Fruit fly (Drosophila melanogaster) whole organism, embryonic: Measurements from ENCODE around the gene Cdc27.
A peak's percentile ranks its signal among the peaks of the same experiment; 100 is the strongest.

ENCODE experiments used
- Adf1 ChIP-seq: fragments of 200-800 bp; sonication (Bioruptor generic); IDR thresholded peaks from 2 replicates; pipeline ENCODE4 v1.3.6; 2022; ENCODE audit warnings: missing biosample characterization, missing genetic modification characterization
- Atf6 ChIP-seq: fragments of 200-800 bp; sonication (Bioruptor generic); IDR thresholded peaks from 2 replicates; pipeline ENCODE4 v1.3.6; 2022; ENCODE audit warnings: missing biosample characterization, missing genetic modification characterization
- CG11247 ChIP-seq: fragments of 200-800 bp; sonication (Bioruptor generic); IDR thresholded peaks from 2 replicates; pipeline ENCODE4 v1.3.6; 2022; ENCODE audit warnings: missing biosample characterization, missing genetic modification characterization
- CG11695 ChIP-seq: fragments of 200-800 bp; sonication (Bioruptor generic); IDR thresholded peaks from 3 replicates; pipeline ENCODE4 v1.3.6; 2022; ENCODE audit warnings: missing biosample characterization, missing genetic modification characterization
- CG15601 ChIP-seq: fragments of 200-800 bp; sonication (Bioruptor generic); optimal IDR thresholded peaks from 3 replicates; lab custom pipeline; 2019; ENCODE audit warnings: missing biosample characterization, mild to moderate bottlenecking, missing genetic modification characterization, moderate library complexity
- CG15696 ChIP-seq: fragments of 200-800 bp; sonication (Bioruptor generic); optimal IDR thresholded peaks from 2 replicates; lab custom pipeline; 2019; ENCODE audit warnings: missing biosample characterization, mild to moderate bottlenecking, missing genetic modification characterization, moderate library complexity
- CG17829 ChIP-seq: fragments of 200-800 bp; optimal IDR thresholded peaks from 2 replicates; lab custom pipeline; 2019; ENCODE audit warnings: missing biosample characterization, mild to moderate bottlenecking, missing genetic modification characterization, moderate library complexity
- CG30403 ChIP-seq: fragments of 200-800 bp; sonication (Bioruptor generic); optimal IDR thresholded peaks from 3 replicates; lab custom pipeline; 2016; ENCODE audit warnings: missing biosample characterization, missing genetic modification characterization
- CG3281 ChIP-seq: fragments of 200-800 bp; sonication (Bioruptor generic); optimal IDR thresholded peaks from 3 replicates; lab custom pipeline; 2017; ENCODE audit warnings: missing biosample characterization, mild to moderate bottlenecking, missing genetic modification characterization
- CG3407 ChIP-seq: fragments of 200-800 bp; sonication (Bioruptor generic); optimal IDR thresholded peaks from 2 replicates; lab custom pipeline; 2018; ENCODE audit warnings: missing biosample characterization, mild to moderate bottlenecking, missing genetic modification characterization
- CG4424 ChIP-seq: fragments of 200-800 bp; sonication (Bioruptor generic); optimal IDR thresholded peaks from 3 replicates; lab custom pipeline; 2016; ENCODE audit warnings: missing biosample characterization, missing genetic modification characterization
- CG4707 ChIP-seq: fragments of 200-800 bp; sonication (Bioruptor generic); optimal IDR thresholded peaks from 2 replicates; lab custom pipeline; 2018; ENCODE audit warnings: missing biosample characterization, mild to moderate bottlenecking, missing genetic modification characterization, moderate library complexity
- CG6813 ChIP-seq: fragments of 200-800 bp; sonication (Bioruptor generic); optimal IDR thresholded peaks from 2 replicates; lab custom pipeline; 2017; ENCODE audit warnings: missing biosample characterization, missing genetic modification characterization, mild to moderate bottlenecking, moderate library complexity, missing genetic modification reagents
- CG7271 ChIP-seq: fragments of 200-800 bp; sonication (Bioruptor generic); optimal IDR thresholded peaks from 2 replicates; lab custom pipeline; 2018; ENCODE audit warnings: missing biosample characterization, mild to moderate bottlenecking, missing genetic modification characterization, moderate library complexity
- CG8281 ChIP-seq: fragments of 200-800 bp; sonication (Bioruptor generic); optimal IDR thresholded peaks from 2 replicates; lab custom pipeline; 2018; ENCODE audit warnings: missing biosample characterization, mild to moderate bottlenecking, missing genetic modification characterization, moderate library complexity
- CG8290 ChIP-seq, 3 experiments: fragments of 200-800 bp; sonication (Bioruptor generic); optimal IDR thresholded peaks; 2 replicates each; lab custom pipeline; 2016 to 2019; ENCODE audit warnings: missing biosample characterization in 3 of 3, missing genetic modification characterization in 3 of 3, mild to moderate bottlenecking in 2 of 3, moderate library complexity in 1 of 3
- CG9609 ChIP-seq: fragments of 200-800 bp; sonication (Bioruptor generic); optimal IDR thresholded peaks from 3 replicates; lab custom pipeline; 2016; ENCODE audit warnings: missing biosample characterization, missing genetic modification characterization
- CG9727 ChIP-seq: fragments of 200-800 bp; sonication (Bioruptor generic); optimal IDR thresholded peaks from 3 replicates; lab custom pipeline; 2017; ENCODE audit warnings: missing biosample characterization, mild to moderate bottlenecking, missing genetic modification characterization
- CG9932 ChIP-seq: fragments of 200-800 bp; sonication (Bioruptor generic); IDR thresholded peaks from 2 replicates; pipeline ENCODE4 v1.3.6; 2022; ENCODE audit warnings: missing biosample characterization, missing genetic modification characterization
- CrebB ChIP-seq: fragments of 200-800 bp; sonication (Bioruptor generic); optimal IDR thresholded peaks from 3 replicates; lab custom pipeline; 2018; ENCODE audit warnings: missing biosample characterization, mild to moderate bottlenecking, missing genetic modification characterization
- D ChIP-seq, 2 experiments: fragments of 200-800 bp in 1 of 2; fragments of >200 bp in 1 of 2; sonication (Bioruptor generic) in 1 of 2; optimal IDR thresholded peaks; 2 replicates in 1 of 2; 3 replicates in 1 of 2; lab custom pipeline; 2017; ENCODE audit warnings: mild to moderate bottlenecking in 1 of 2, missing biosample characterization in 1 of 2, missing genetic modification characterization in 1 of 2, missing genetic modification reagents in 1 of 2
- Dll ChIP-seq: fragments of 200-800 bp; sonication (Bioruptor generic); IDR thresholded peaks from 4 replicates; pipeline ENCODE4 v1.3.6; 2022; ENCODE audit warnings: missing biosample characterization, missing genetic modification characterization; ENCODE audit not compliant: partially characterized antibody
- Doc2 ChIP-seq: fragments of 200-800 bp; sonication (Bioruptor generic); IDR thresholded peaks from 2 replicates; pipeline ENCODE4 v1.3.6; 2022; ENCODE audit warnings: missing biosample characterization, missing genetic modification characterization
- E2f2 ChIP-seq: fragments of 200-800 bp; sonication (Bioruptor generic); IDR thresholded peaks from 2 replicates; pipeline ENCODE4 v1.3.6; 2022; ENCODE audit warnings: missing biosample characterization, missing genetic modification characterization
- Gug ChIP-seq: fragments of 200-800 bp; sonication (Bioruptor generic); IDR thresholded peaks from 4 replicates; pipeline ENCODE4 v1.3.6; 2022; ENCODE audit warnings: missing biosample characterization, missing genetic modification characterization
- Hand ChIP-seq: fragments of 200-800 bp; sonication (Bioruptor generic); optimal IDR thresholded peaks from 2 replicates; lab custom pipeline; 2017; ENCODE audit warnings: mild to moderate bottlenecking, missing biosample characterization, missing genetic modification reagents, missing genetic modification characterization
- MTF-1 ChIP-seq: fragments of 200-800 bp; sonication (Bioruptor generic); optimal IDR thresholded peaks from 2 replicates; lab custom pipeline; 2018; ENCODE audit warnings: missing biosample characterization, mild to moderate bottlenecking, missing genetic modification characterization, borderline replicate concordance
- Mes4 ChIP-seq: fragments of 200-800 bp; sonication (Bioruptor generic); optimal IDR thresholded peaks from 2 replicates; lab custom pipeline; 2016; ENCODE audit warnings: missing biosample characterization, missing genetic modification characterization
- NC2α ChIP-seq: fragments of 200-800 bp; sonication (Bioruptor generic); optimal IDR thresholded peaks from 2 replicates; lab custom pipeline; 2016; ENCODE audit warnings: missing biosample characterization, missing genetic modification characterization
- NC2β ChIP-seq: fragments of 200-800 bp; sonication (Bioruptor generic); optimal IDR thresholded peaks from 2 replicates; lab custom pipeline; 2016; ENCODE audit warnings: missing biosample characterization, missing genetic modification characterization
- Scr ChIP-seq: fragments of 200-800 bp; sonication (Bioruptor generic); IDR thresholded peaks from 2 replicates; pipeline ENCODE4 v1.3.6; 2022; ENCODE audit warnings: missing biosample characterization, missing genetic modification characterization; ENCODE audit not compliant: partially characterized antibody
- Tbp ChIP-seq: fragments of >200 bp; optimal IDR thresholded peaks from 2 replicates; lab custom pipeline; 2018; ENCODE audit warnings: missing biosample characterization, missing genetic modification characterization
- Usf ChIP-seq: fragments of 200-800 bp; sonication (Bioruptor generic); optimal IDR thresholded peaks from 2 replicates; lab custom pipeline; 2017; ENCODE audit warnings: missing genotype, missing biosample characterization, missing genetic modification characterization
- Xrp1 ChIP-seq: fragments of 200-800 bp; sonication (Bioruptor generic); IDR thresholded peaks from 2 replicates; pipeline ENCODE4 v1.3.6; 2022; ENCODE audit warnings: missing biosample characterization, missing genetic modification characterization
- ara ChIP-seq: fragments of 200-800 bp; sonication (Bioruptor generic); IDR thresholded peaks from 2 replicates; pipeline ENCODE4 v1.3.6; 2022; ENCODE audit warnings: missing biosample characterization, missing genetic modification characterization
- bab2 ChIP-seq: fragments of 200-800 bp; sonication (Bioruptor generic); optimal IDR thresholded peaks from 2 replicates; lab custom pipeline; 2016; ENCODE audit warnings: missing biosample characterization, missing genetic modification characterization
- br ChIP-seq: fragments of >200 bp; optimal IDR thresholded peaks from 2 replicates; lab custom pipeline; 2017
- corto ChIP-seq: fragments of 200-800 bp; sonication (Bioruptor generic); optimal IDR thresholded peaks from 2 replicates; lab custom pipeline; 2016; ENCODE audit warnings: missing biosample characterization, mild to moderate bottlenecking, missing genetic modification characterization, moderate library complexity
- gfzf ChIP-seq: fragments of 200-800 bp; sonication (Bioruptor generic); optimal IDR thresholded peaks from 2 replicates; lab custom pipeline; 2016; ENCODE audit warnings: missing biosample characterization, mild to moderate bottlenecking, missing genetic modification characterization, moderate library complexity
- jumu ChIP-seq: fragments of 200-800 bp; sonication (Bioruptor generic); optimal IDR thresholded peaks from 3 replicates; lab custom pipeline; 2016; ENCODE audit warnings: missing biosample characterization, missing genetic modification characterization
- kay ChIP-seq: fragments of 200-800 bp; sonication (Bioruptor generic); optimal IDR thresholded peaks from 2 replicates; lab custom pipeline; 2016; ENCODE audit warnings: missing biosample characterization, missing genetic modification characterization
- mld ChIP-seq: fragments of 200-800 bp; sonication (Bioruptor generic); IDR thresholded peaks from 3 replicates; pipeline ENCODE4 v1.3.6; 2022; ENCODE audit warnings: missing biosample characterization, missing genetic modification characterization; ENCODE audit not compliant: partially characterized antibody
- nau ChIP-seq: fragments of 200-800 bp; sonication (Bioruptor generic); optimal IDR thresholded peaks from 3 replicates; lab custom pipeline; 2017; ENCODE audit warnings: missing biosample characterization, mild to moderate bottlenecking, missing genetic modification characterization, missing genetic modification reagents
- pan ChIP-seq, 4 experiments: fragments of >200 bp in 3 of 4; fragments of 200-800 bp in 1 of 4; sonication (Bioruptor generic) in 1 of 4; optimal IDR thresholded peaks in 3 of 4; IDR thresholded peaks in 1 of 4; 2 replicates each; pipeline versions ENCODE4 v1.3.6 to Lab custom; 2017 to 2022; ENCODE audit warnings: missing biosample characterization in 2 of 4, missing genetic modification characterization in 2 of 4, mixed read lengths in 1 of 4
- slbo ChIP-seq: fragments of 200-800 bp; sonication (Bioruptor generic); IDR thresholded peaks from 2 replicates; pipeline ENCODE4 v1.3.6; 2022; ENCODE audit warnings: missing biosample characterization, missing genetic modification characterization
- ssp ChIP-seq: fragments of 200-800 bp; sonication (Bioruptor generic); IDR thresholded peaks from 2 replicates; pipeline ENCODE4 v1.3.6; 2022; ENCODE audit warnings: missing biosample characterization, missing genetic modification characterization
- ttk ChIP-seq: fragments of 200-800 bp; sonication (Bioruptor generic); IDR thresholded peaks from 2 replicates; pipeline ENCODE4 v2.1.2; 2022; ENCODE audit warnings: missing biosample characterization, missing genetic modification characterization
- unc-4 ChIP-seq: fragments of 200-800 bp; sonication (Bioruptor generic); IDR thresholded peaks from 2 replicates; pipeline ENCODE4 v1.3.6; 2022; ENCODE audit warnings: missing biosample characterization, missing genetic modification characterization; ENCODE audit not compliant: partially characterized antibody
- vfl ChIP-seq: fragments of 200-800 bp; sonication (Bioruptor generic); optimal IDR thresholded peaks from 2 replicates; lab custom pipeline; 2016; ENCODE audit warnings: missing biosample characterization, missing genetic modification characterization
- wek ChIP-seq: fragments of 200-800 bp; sonication (Bioruptor generic); optimal IDR thresholded peaks from 3 replicates; lab custom pipeline; 2018; ENCODE audit warnings: missing biosample characterization, mild to moderate bottlenecking, missing genetic modification characterization, moderate library complexity

Gene Cdc27

dm6 chr3L:7249167-7249566 lies at the start of gene Cdc27 (continued):
- peak; percentile 64 for TF ChIP-seq slbo (GFP tag; lab: Robert Waterston, UW)
- TF ChIP-seq NC2β, result peak; percentile 61
- TF ChIP-seq CG15696 (tag; lab: Kevin White, UChicago), result no peak
- no peak for TF ChIP-seq Adf1 (GFP tag; lab: Robert Waterston, UW)
- TF ChIP-seq Xrp1, result peak; percentile 48
- no peak for TF ChIP-seq CG3407
- TF ChIP-seq Tbp (GFP tag; lab: Kevin White, UChicago), result no peak
- no peak for TF ChIP-seq CG6813 (GFP tag; lab: Kevin White, UChicago)
- peak; percentile 15 for TF ChIP-seq CG8290 (GFP tag; optimal IDR thresholded peaks at IDR 0.05; lab: Kevin White, UChicago)
- TF ChIP-seq CG8290 (tag; optimal IDR thresholded peaks at IDR 0.05; lab: Kevin White, UChicago), result peak in 1 of 2 experiments; percentile 79
- TF ChIP-seq CrebB, result no peak
- TF ChIP-seq CG11695 (GFP tag; lab: Robert Waterston, UW), result peak; percentile 30; the same call in 1 of the 3 replicates
- TF ChIP-seq bab2 (GFP tag; lab: Kevin White, UChicago), result no peak
- TF ChIP-seq CG3281 (GFP tag; lab: Kevin White, UChicago), result peak; percentile 1
- no peak for TF ChIP-seq br (lab: Kevin White, UChicago)
- peak; percentile 25 for TF ChIP-seq CG15601 (tag; lab: Kevin White, UChicago)
- no peak for TF ChIP-seq CG8281 (tag; lab: Kevin White, UChicago)
- peak; percentile 27; the same call in 1 of the 3 replicates for TF ChIP-seq mld (GFP tag; lab: Robert Waterston, UW)
- TF ChIP-seq CG11247 (GFP tag; lab: Robert Waterston, UW), result no peak
- TF ChIP-seq CG17829, result peak; percentile 77
- peak; percentile 100 for TF ChIP-seq ssp (GFP tag; lab: Robert Waterston, UW)
- peak; percentile 43 for TF ChIP-seq E2f2 (GFP tag; lab: Robert Waterston, UW)
- peak; percentile 20; the same call in 1 of the 2 replicates for TF ChIP-seq Atf6 (GFP tag; lab: Robert Waterston, UW)
- TF ChIP-seq Usf (GFP tag; lab: Kevin White, UChicago), result no peak
- TF ChIP-seq ara (GFP tag; lab: Robert Waterston, UW), result no peak
- TF ChIP-seq corto (GFP tag; lab: Kevin White, UChicago), result no peak
- peak; percentile 57 for TF ChIP-seq CG30403 (GFP tag; lab: Kevin White, UChicago)
- peak; percentile 22 for TF ChIP-seq Mes4 (GFP tag; lab: Kevin White, UChicago)
- no peak for TF ChIP-seq D (optimal IDR thresholded peaks at IDR 0.05; lab: Kevin White, UChicago)
- TF ChIP-seq D (GFP tag; optimal IDR thresholded peaks at IDR 0.05; lab: Kevin White, UChicago), result no peak
- peak; percentile 9 for TF ChIP-seq kay (GFP tag; lab: Kevin White, UChicago)
- TF ChIP-seq Gug (GFP tag; lab: Robert Waterston, UW), result no peak
- TF ChIP-seq CG7271 (tag; lab: Kevin White, UChicago), result no peak
- no peak for TF ChIP-seq pan (optimal IDR thresholded peaks at IDR 0.05; lab: Kevin White, UChicago)
- peak in 1 of 2 experiments; percentile 11 for TF ChIP-seq pan (GFP tag; optimal IDR thresholded peaks at IDR 0.05 in 1 of 2, IDR thresholded peaks at IDR 0.05 in 1 of 2)
- TF ChIP-seq jumu (GFP tag; lab: Kevin White, UChicago), result no peak
- TF ChIP-seq NC2α (GFP tag; lab: Kevin White, UChicago), result no peak
- TF ChIP-seq CG4424 (GFP tag; lab: Kevin White, UChicago), result no peak
- TF ChIP-seq CG9932, result peak; percentile 72
- TF ChIP-seq Doc2 (GFP tag; lab: Robert Waterston, UW), result no peak
- TF ChIP-seq unc-4 (GFP tag; lab: Robert Waterston, UW), result peak; percentile 85
- TF ChIP-seq ttk, result no peak
- peak; percentile 12 for TF ChIP-seq CG9609 (GFP tag; lab: Kevin White, UChicago)
- no peak for TF ChIP-seq MTF-1 (GFP tag; lab: Kevin White, UChicago)
- peak; percentile 21 for TF ChIP-seq wek (GFP tag; lab: Kevin White, UChicago)
- TF ChIP-seq CG4707 (GFP tag; lab: Kevin White, UChicago), result no peak
- no peak for TF ChIP-seq Hand (GFP tag; lab: Kevin White, UChicago)
- TF ChIP-seq vfl (GFP tag; lab: Kevin White, UChicago), result peak; percentile 24
- TF ChIP-seq CG9727 (GFP tag; lab: Kevin White, UChicago), result peak; percentile 30
- peak; percentile 84 for TF ChIP-seq Scr (GFP tag; lab: Robert Waterston, UW)
- no peak for TF ChIP-seq nau (GFP tag; lab: Kevin White, UChicago)
- TF ChIP-seq gfzf (GFP tag; lab: Kevin White, UChicago), result peak; percentile 91
- peak; percentile 85 for TF ChIP-seq Dll (GFP tag; lab: Robert Waterston, UW)
